Fruit fly (Drosophila melanogaster) whole organism, pupa: ENCODE measurements around the gene Vps16A.

Experiments
- CG12605 ChIP-seq: fragments of 200-800 bp; sonication (Bioruptor generic); IDR thresholded peaks from 2 replicates; pipeline ENCODE4 v1.3.6; 2022; ENCODE audit warnings: missing biosample characterization, missing genetic modification characterization
- CG15710 ChIP-seq: fragments of 200-800 bp; sonication (Bioruptor generic); optimal IDR thresholded peaks from 2 replicates; lab custom pipeline; 2018; ENCODE audit warnings: missing biosample characterization, mild to moderate bottlenecking, missing genetic modification characterization, moderate library complexity
- CG17806 ChIP-seq: fragments of 200-800 bp; sonication (Bioruptor generic); optimal IDR thresholded peaks from 2 replicates; lab custom pipeline; 2018; ENCODE audit warnings: missing biosample characterization, mild to moderate bottlenecking, missing genetic modification characterization, moderate library complexity
- CG32121 ChIP-seq: fragments of 200-800 bp; sonication (Bioruptor generic); IDR thresholded peaks from 2 replicates; pipeline ENCODE4 v1.3.6; 2022; ENCODE audit warnings: missing biosample characterization, missing genetic modification characterization
- CG4496 ChIP-seq: fragments of 200-800 bp; sonication (Bioruptor generic); IDR thresholded peaks from 3 replicates; pipeline ENCODE4 v1.3.6; 2022; ENCODE audit warnings: missing biosample characterization, missing genetic modification characterization
- CG8159 ChIP-seq: fragments of 200-800 bp; sonication (Bioruptor generic); optimal IDR thresholded peaks from 3 replicates; lab custom pipeline; 2018; ENCODE audit warnings: missing biosample characterization, mild to moderate bottlenecking, missing genetic modification characterization, moderate library complexity
- CG8301 ChIP-seq: fragments of 200-800 bp; sonication (Bioruptor generic); optimal IDR thresholded peaks from 2 replicates; lab custom pipeline; 2018; ENCODE audit warnings: missing biosample characterization, mild to moderate bottlenecking, missing genetic modification characterization
- CG9948 ChIP-seq: fragments of 200-800 bp; sonication (Bioruptor generic); optimal IDR thresholded peaks from 2 replicates; lab custom pipeline; 2018; ENCODE audit warnings: missing biosample characterization, mild to moderate bottlenecking, missing genetic modification characterization, moderate library complexity
- D1 ChIP-seq: fragments of 200-800 bp; sonication (Bioruptor generic); optimal IDR thresholded peaks from 2 replicates; lab custom pipeline; 2018; ENCODE audit warnings: missing biosample characterization, mild to moderate bottlenecking, missing genetic modification characterization, moderate library complexity
- EcR ChIP-seq: fragments of 200-800 bp; sonication (Bioruptor generic); optimal IDR thresholded peaks from 3 replicates; lab custom pipeline; 2019; ENCODE audit warnings: missing biosample characterization, missing genetic modification characterization, mild to moderate bottlenecking, moderate library complexity, missing genetic modification reagents
- Pif1A ChIP-seq: fragments of 200-800 bp; sonication (Bioruptor generic); optimal IDR thresholded peaks from 3 replicates; lab custom pipeline; 2016; ENCODE audit warnings: missing biosample characterization, missing genetic modification characterization
- Pif1B ChIP-seq: fragments of 200-800 bp; sonication (Bioruptor generic); optimal IDR thresholded peaks from 3 replicates; lab custom pipeline; 2016; ENCODE audit warnings: missing biosample characterization, missing genetic modification characterization
- gl ChIP-seq: fragments of 200-800 bp; sonication (Bioruptor generic); optimal IDR thresholded peaks from 2 replicates; lab custom pipeline; 2018; ENCODE audit warnings: missing biosample characterization, mild to moderate bottlenecking, missing genetic modification characterization
- rn ChIP-seq: fragments of 200-800 bp; sonication (Bioruptor generic); IDR thresholded peaks from 2 replicates; pipeline ENCODE4 v1.3.6; 2022; ENCODE audit warnings: missing biosample characterization, missing genetic modification characterization

dm6 chr3R:9264042-9264441, 2.8 kb upstream of the Vps16A start, which contains the start of gene sage:
- TF ChIP-seq CG17806 (tag; lab: Kevin White, UChicago) (no peak), CG8301 (no peak), CG12605 (GFP tag; lab: Robert Waterston, UW) (no peak), CG8159 (tag; lab: Kevin White, UChicago) (no peak), CG9948 (tag; lab: Kevin White, UChicago) (no peak), CG32121 (GFP tag; lab: Robert Waterston, UW) (no peak), CG4496 (no peak), EcR (GFP tag; lab: Kevin White, UChicago) (no peak), gl (tag; lab: Kevin White, UChicago) (no peak), Pif1B (GFP tag; lab: Kevin White, UChicago) (no peak), rn (no peak), Pif1A (no peak), CG15710 (no peak), D1 (tag; lab: Kevin White, UChicago) (no peak)
